In the genomic region with DNA sequence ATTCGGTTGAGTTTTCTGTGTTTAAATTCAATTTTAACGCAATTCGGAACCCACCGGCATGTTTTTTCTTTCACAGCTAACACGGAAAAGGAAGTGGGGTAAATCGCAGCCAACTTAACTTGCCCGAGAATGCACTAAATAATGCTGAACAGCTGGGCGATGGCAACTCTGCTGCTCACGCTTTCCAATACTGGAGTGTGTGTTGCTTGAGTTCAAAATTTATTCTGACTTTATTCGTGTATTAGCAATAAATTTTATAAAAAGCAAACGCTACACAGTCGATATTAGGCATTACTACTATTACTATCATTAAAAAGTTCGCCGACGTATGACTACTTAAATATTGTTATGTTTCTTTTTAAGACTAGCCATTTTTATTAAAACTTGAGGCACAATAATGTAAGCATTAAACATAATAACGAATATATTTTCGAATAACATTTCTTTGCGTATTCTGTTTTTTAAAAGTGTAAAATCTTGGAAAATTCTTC, we compare ENCODE assay signal across 1 fruit fly cellular context.
A peak's percentile ranks its signal among the peaks of the same experiment; 100 is the strongest.
TF ChIP-seq lines count a peak whose summit lies in the region.

A gene (minus strand): TSS at position 136 of the 491 bp plus-strand sequence.
A gene (plus strand): TSS at position 280 of the 491 bp plus-strand sequence.

TF ChIP-seq in whole organism, embryonic, 481 proteins besides CTCF, POLR2A, EP300 and RAD21 (continued from another document and continues in another):
- TF ChIP-seq sr (GFP tag; IDR thresholded peaks at IDR 0.05; lab: Robert Waterston, UW) (peak; percentile 98), CG33557 (GFP tag; optimal IDR thresholded peaks at IDR 0.05; lab: Kevin White, UChicago) (peak; percentile 96), repo (GFP tag; optimal IDR thresholded peaks at IDR 0.05; lab: Kevin White, UChicago) (peak; percentile 98), CG9215 (GFP tag; IDR thresholded peaks at IDR 0.05; lab: Robert Waterston, UW) (peak; percentile 91), BEAF-32 (GFP tag; optimal IDR thresholded peaks at IDR 0.05; lab: Kevin White, UChicago) (peak; percentile 67), amos (GFP tag; IDR thresholded peaks at IDR 0.05; lab: Robert Waterston, UW; ENCODE audit: partially characterized antibody) (peak; percentile 41; the same call in 1 of the 2 replicates), CG15011 (GFP tag; optimal IDR thresholded peaks at IDR 0.05; lab: Kevin White, UChicago) (peak; percentile 99), Kr (GFP tag; optimal IDR thresholded peaks at IDR 0.05; lab: Kevin White, UChicago) (peak; percentile 97), kni (GFP tag; optimal IDR thresholded peaks at IDR 0.05; lab: Kevin White, UChicago) (peak; percentile 100), wor (GFP tag; IDR thresholded peaks at IDR 0.05; lab: Robert Waterston, UW) (peak; percentile 74), h (optimal IDR thresholded peaks at IDR 0.05; lab: Kevin White, UChicago) (no peak), zen (tag; optimal IDR thresholded peaks at IDR 0.05; lab: Kevin White, UChicago) (peak; percentile 91), CG9437 (GFP tag; optimal IDR thresholded peaks at IDR 0.05; lab: Kevin White, UChicago) (peak; percentile 94), Six4 (GFP tag; optimal IDR thresholded peaks at IDR 0.05; lab: Kevin White, UChicago) (peak; percentile 96), CG2678 (tag; optimal IDR thresholded peaks at IDR 0.05; lab: Kevin White, UChicago) (peak; percentile 92), phol (tag; optimal IDR thresholded peaks at IDR 0.05; lab: Kevin White, UChicago) (peak; percentile 97), Sox102F (GFP tag; optimal IDR thresholded peaks at IDR 0.05; lab: Kevin White, UChicago) (peak; percentile 90), CG10209 (GFP tag; optimal IDR thresholded peaks at IDR 0.05; lab: Kevin White, UChicago) (peak; percentile 99), CG11504 (tag; optimal IDR thresholded peaks at IDR 0.05; lab: Kevin White, UChicago) (peak; percentile 93), Awh (GFP tag; IDR thresholded peaks at IDR 0.05; lab: Robert Waterston, UW) (peak; percentile 98), pnt (GFP tag; optimal IDR thresholded peaks at IDR 0.05; lab: Kevin White, UChicago) (peak; percentile 91), tx (GFP tag; optimal IDR thresholded peaks at IDR 0.05; lab: Kevin White, UChicago) (peak; percentile 97), gro (GFP tag; optimal IDR thresholded peaks at IDR 0.05; lab: Kevin White, UChicago) (peak; percentile 97), org-1 (GFP tag; optimal IDR thresholded peaks at IDR 0.05; lab: Kevin White, UChicago) (peak; percentile 97), CG10321 (GFP tag; IDR thresholded peaks at IDR 0.05; lab: Robert Waterston, UW) (peak; percentile 84), CG10543 (GFP tag; optimal IDR thresholded peaks at IDR 0.05; lab: Kevin White, UChicago) (peak; percentile 100), CG7271 (tag; optimal IDR thresholded peaks at IDR 0.05; lab: Kevin White, UChicago) (peak; percentile 99), CG31388 (GFP tag; optimal IDR thresholded peaks at IDR 0.05; lab: Kevin White, UChicago) (peak; percentile 94), CG17359 (tag; optimal IDR thresholded peaks at IDR 0.05; lab: Kevin White, UChicago) (peak; percentile 97), HmgZ (tag; optimal IDR thresholded peaks at IDR 0.05; lab: Kevin White, UChicago) (peak; percentile 99), Meics (GFP tag; optimal IDR thresholded peaks at IDR 0.05; lab: Kevin White, UChicago) (peak; percentile 99), CG34376 (GFP tag; optimal IDR thresholded peaks at IDR 0.05; lab: Kevin White, UChicago) (peak; percentile 100), sug (tag; optimal IDR thresholded peaks at IDR 0.05; lab: Kevin White, UChicago) (peak; percentile 97), Nf-YC (tag; optimal IDR thresholded peaks at IDR 0.05; lab: Kevin White, UChicago) (peak; percentile 88), NFAT (GFP tag; IDR thresholded peaks at IDR 0.05; lab: Robert Waterston, UW) (peak; percentile 99), CG7786 (GFP tag; optimal IDR thresholded peaks at IDR 0.05; lab: Kevin White, UChicago) (peak; percentile 98), Spps (tag; optimal IDR thresholded peaks at IDR 0.05; lab: Kevin White, UChicago) (peak; percentile 82), Oaz (GFP tag; IDR thresholded peaks at IDR 0.05; lab: Robert Waterston, UW) (peak; percentile 92), CG7556 (GFP tag; optimal IDR thresholded peaks at IDR 0.05; lab: Kevin White, UChicago) (peak; percentile 93), Usf (GFP tag; optimal IDR thresholded peaks at IDR 0.05; lab: Kevin White, UChicago) (peak; percentile 97), Hr78 (GFP tag; optimal IDR thresholded peaks at IDR 0.05; lab: Kevin White, UChicago) (no peak), row (GFP tag; IDR thresholded peaks at IDR 0.05; lab: Robert Waterston, UW) (peak; percentile 86), emc (GFP tag; optimal IDR thresholded peaks at IDR 0.05; lab: Kevin White, UChicago) (peak; percentile 99), mld (GFP tag; IDR thresholded peaks at IDR 0.05; lab: Robert Waterston, UW; ENCODE audit: partially characterized antibody) (no peak), CG4404 (GFP tag; IDR thresholded peaks at IDR 0.05; lab: Robert Waterston, UW) (peak; percentile 89), HLH4C (GFP tag; IDR thresholded peaks at IDR 0.05; lab: Robert Waterston, UW; ENCODE audit: partially characterized antibody) (no peak), CG14667 (GFP tag; IDR thresholded peaks at IDR 0.05; lab: Robert Waterston, UW) (peak; percentile 93), CG12744 (GFP tag; optimal IDR thresholded peaks at IDR 0.05; lab: Kevin White, UChicago) (peak; percentile 96), CG7745 (tag; optimal IDR thresholded peaks at IDR 0.05; lab: Kevin White, UChicago) (peak; percentile 83), CG7987 (GFP tag; optimal IDR thresholded peaks at IDR 0.05; lab: Kevin White, UChicago) (peak; percentile 100), gce (GFP tag; IDR thresholded peaks at IDR 0.05; lab: Robert Waterston, UW) (peak; percentile 98), MTF-1 (GFP tag; optimal IDR thresholded peaks at IDR 0.05; lab: Kevin White, UChicago; ENCODE audit: borderline replicate concordance) (peak; percentile 99), CG16815 (GFP tag; optimal IDR thresholded peaks at IDR 0.05; lab: Kevin White, UChicago) (peak; percentile 95), CG16863 (GFP tag; optimal IDR thresholded peaks at IDR 0.05; lab: Kevin White, UChicago) (peak; percentile 98), hb (GFP tag; IDR thresholded peaks at IDR 0.05; lab: Robert Waterston, UW; ENCODE audit: partially characterized antibody) (no peak), Atf3 (GFP tag; optimal IDR thresholded peaks at IDR 0.05; lab: Kevin White, UChicago) (peak; percentile 98), CG1024 (GFP tag; IDR thresholded peaks at IDR 0.05; lab: Robert Waterston, UW) (peak; percentile 94), CG7372 (GFP tag; IDR thresholded peaks at IDR 0.05; lab: Robert Waterston, UW) (peak; percentile 94), Dip3 (GFP tag; optimal IDR thresholded peaks at IDR 0.05; lab: Kevin White, UChicago) (peak; percentile 98), sens (GFP tag; lab: Kevin White, UChicago) (peak; percentile 99), Sin3A (optimal IDR thresholded peaks at IDR 0.05; lab: Kevin White, UChicago) (peak; percentile 64), Bteb2 (GFP tag; optimal IDR thresholded peaks at IDR 0.05; lab: Kevin White, UChicago) (peak; percentile 97), vfl (GFP tag; optimal IDR thresholded peaks at IDR 0.05; lab: Kevin White, UChicago) (peak; percentile 98), chm (GFP tag; IDR thresholded peaks at IDR 0.05; lab: Robert Waterston, UW) (peak; percentile 99), D19B (GFP tag; optimal IDR thresholded peaks at IDR 0.05; lab: Kevin White, UChicago) (peak; percentile 94), Fer1 (GFP tag; optimal IDR thresholded peaks at IDR 0.05; lab: Kevin White, UChicago) (peak; percentile 98), Elba2 (GFP tag; optimal IDR thresholded peaks at IDR 0.05; lab: Kevin White, UChicago) (peak; percentile 72), Gsc (GFP tag; IDR thresholded peaks at IDR 0.05; lab: Robert Waterston, UW) (peak; percentile 83; the same call in 1 of the 2 replicates), Dfd (GFP tag; optimal IDR thresholded peaks at IDR 0.05; lab: Kevin White, UChicago) (no peak), cwo (GFP tag; optimal IDR thresholded peaks at IDR 0.05; lab: Kevin White, UChicago) (peak; percentile 91), zen2 (GFP tag; IDR thresholded peaks at IDR 0.05; lab: Robert Waterston, UW; ENCODE audit: partially characterized antibody) (no peak), CG6175 (GFP tag; IDR thresholded peaks at IDR 0.05; lab: Robert Waterston, UW) (peak; percentile 98), H15 (GFP tag; IDR thresholded peaks at IDR 0.05; lab: Robert Waterston, UW) (peak; percentile 97), zfh2 (GFP tag; optimal IDR thresholded peaks at IDR 0.05; lab: Kevin White, UChicago) (peak; percentile 98), hbn (GFP tag; IDR thresholded peaks at IDR 0.05; lab: Robert Waterston, UW; ENCODE audit: partially characterized antibody) (no peak), CG15696 (tag; optimal IDR thresholded peaks at IDR 0.05; lab: Kevin White, UChicago) (peak; percentile 81), disco-r (GFP tag; optimal IDR thresholded peaks at IDR 0.05; lab: Kevin White, UChicago) (peak; percentile 98), CG15269 (tag; optimal IDR thresholded peaks at IDR 0.05; lab: Kevin White, UChicago) (peak; percentile 94), otp (GFP tag; IDR thresholded peaks at IDR 0.05; lab: Robert Waterston, UW) (peak; percentile 98), Abd-B (GFP tag; optimal IDR thresholded peaks at IDR 0.05; lab: Kevin White, UChicago) (peak; percentile 93), CG15601 (tag; optimal IDR thresholded peaks at IDR 0.05; lab: Kevin White, UChicago) (peak; percentile 94), CG9876 (GFP tag; optimal IDR thresholded peaks at IDR 0.05; lab: Kevin White, UChicago) (peak; percentile 99), yki (optimal IDR thresholded peaks at IDR 0.05; lab: Kevin White, UChicago) (no peak), Antp (GFP tag; optimal IDR thresholded peaks at IDR 0.05; lab: Kevin White, UChicago) (peak; percentile 98), CG17385 (GFP tag; optimal IDR thresholded peaks at IDR 0.05; lab: Kevin White, UChicago) (peak; percentile 97), crol (GFP tag; IDR thresholded peaks at IDR 0.05; lab: Robert Waterston, UW) (peak; percentile 78; the same call in 1 of the 2 replicates), Mad (GFP tag; optimal IDR thresholded peaks at IDR 0.05; lab: Kevin White, UChicago) (peak; percentile 99), CG30431 (GFP tag; optimal IDR thresholded peaks at IDR 0.05; lab: Kevin White, UChicago) (peak; percentile 98), CG4730 (GFP tag; IDR thresholded peaks at IDR 0.05; lab: Robert Waterston, UW) (peak; percentile 94), CG17186 (GFP tag; optimal IDR thresholded peaks at IDR 0.05; lab: Kevin White, UChicago) (peak; percentile 96), BtbVII (GFP tag; optimal IDR thresholded peaks at IDR 0.05; lab: Kevin White, UChicago) (peak; percentile 99), so (GFP tag; IDR thresholded peaks at IDR 0.05; lab: Robert Waterston, UW) (peak; percentile 95), Mrtf (GFP tag; IDR thresholded peaks at IDR 0.05; lab: Robert Waterston, UW) (peak; percentile 96), HHEX (GFP tag; optimal IDR thresholded peaks at IDR 0.05; lab: Kevin White, UChicago) (peak; percentile 99), hth (optimal IDR thresholded peaks at IDR 0.05; lab: Kevin White, UChicago) (no peak), CG1233 (GFP tag; optimal IDR thresholded peaks at IDR 0.05; lab: Kevin White, UChicago) (peak; percentile 99), seq (GFP tag; IDR thresholded peaks at IDR 0.05; lab: Robert Waterston, UW) (peak; percentile 89), oc (tag; optimal IDR thresholded peaks at IDR 0.05; lab: Kevin White, UChicago) (peak; percentile 92), ewg (GFP tag; optimal IDR thresholded peaks at IDR 0.05; lab: Kevin White, UChicago) (peak; percentile 95), Doc3 (GFP tag; IDR thresholded peaks at IDR 0.05; lab: Robert Waterston, UW; ENCODE audit: partially characterized antibody) (no peak), Lhr (GFP tag; optimal IDR thresholded peaks at IDR 0.05; lab: Kevin White, UChicago) (peak; percentile 97), CG16779 (GFP tag; IDR thresholded peaks at IDR 0.05; lab: Robert Waterston, UW) (peak; percentile 97), Bgb (GFP tag; IDR thresholded peaks at IDR 0.05; lab: Robert Waterston, UW; ENCODE audit: partially characterized antibody) (peak; percentile 43; the same call in 1 of the 2 replicates), gcm2 (GFP tag; optimal IDR thresholded peaks at IDR 0.05; lab: Kevin White, UChicago) (peak; percentile 98), hkb (optimal IDR thresholded peaks at IDR 0.05; lab: Kevin White, UChicago) (no peak), hkb (GFP tag; IDR thresholded peaks at IDR 0.05; lab: Robert Waterston, UW) (peak; percentile 94), Trl (optimal IDR thresholded peaks at IDR 0.05; lab: Kevin White, UChicago) (no peak), Trl (GFP tag; optimal IDR thresholded peaks at IDR 0.05; lab: Kevin White, UChicago) (peak; percentile 99), cas (GFP tag; IDR thresholded peaks at IDR 0.05; lab: Robert Waterston, UW) (peak; percentile 91), pzg (GFP tag; optimal IDR thresholded peaks at IDR 0.05; lab: Kevin White, UChicago) (peak; percentile 97), Chrac-16 (GFP tag; optimal IDR thresholded peaks at IDR 0.05; lab: Kevin White, UChicago) (peak; percentile 91), ind (GFP tag; optimal IDR thresholded peaks at IDR 0.05; lab: Kevin White, UChicago) (peak; percentile 96), CG3995 (GFP tag; optimal IDR thresholded peaks at IDR 0.05; lab: Kevin White, UChicago) (peak; percentile 89), Ptx1 (GFP tag; IDR thresholded peaks at IDR 0.05; lab: Robert Waterston, UW) (peak; percentile 96), tup (GFP tag; optimal IDR thresholded peaks at IDR 0.05; lab: Kevin White, UChicago) (peak; percentile 93), pros (GFP tag; optimal IDR thresholded peaks at IDR 0.05; lab: Kevin White, UChicago) (peak; percentile 73), CG2129 (GFP tag; IDR thresholded peaks at IDR 0.05; lab: Robert Waterston, UW; ENCODE audit: partially characterized antibody) (no peak), CG6854 (GFP tag; optimal IDR thresholded peaks at IDR 0.05; lab: Kevin White, UChicago) (peak; percentile 97), sim (GFP tag; IDR thresholded peaks at IDR 0.05; lab: Robert Waterston, UW) (peak; percentile 89), CG6689 (GFP tag; IDR thresholded peaks at IDR 0.05; lab: Robert Waterston, UW) (peak; percentile 91), CG8765 (GFP tag; IDR thresholded peaks at IDR 0.05; lab: Robert Waterston, UW) (peak; percentile 89), sd (tag; optimal IDR thresholded peaks at IDR 0.05; lab: Kevin White, UChicago) (peak; percentile 83), Fer2 (tag; optimal IDR thresholded peaks at IDR 0.05; lab: Kevin White, UChicago) (peak; percentile 98), Drgx (GFP tag; IDR thresholded peaks at IDR 0.05; lab: Robert Waterston, UW) (peak; percentile 75)
